Worm (Caenorhabditis elegans): ENCODE measurements around the gene fbxc-51.
"Not testable (repeated sequence)": the region's sequence is repeated elsewhere in the genome, so short reads cannot be mapped to it uniquely, and the experiment has no call there.

Gene fbxc-51

ce11 chrII:822730-823129 is 45.9 kb upstream of the fbxc-51 start, which contains the start of gene msrp-4:
Gene msrp-4 (minus strand): TSS chrII:822830.
- TF ChIP-seq hlh-17 (GFP tag; optimal IDR thresholded peaks at IDR 0.05; ENCODE audit: borderline replicate concordance); ztf-4 (tag; optimal IDR thresholded peaks at IDR 0.05); nhr-84 (tag; optimal IDR thresholded peaks at IDR 0.05): not testable (repeated sequence)

ce11 chrII:823529-823928 is 45.1 kb upstream of the fbxc-51 start, which contains the start of gene F46F5.10:
Gene F46F5.10 (plus strand): TSS chrII:823829.
- no peak for TF ChIP-seq mep-1 (tag; optimal IDR thresholded peaks at IDR 0.05)
- TF ChIP-seq egl-13 (tag; optimal IDR thresholded peaks at IDR 0.05), result no peak
- TF ChIP-seq C04F5.9 (tag; optimal IDR thresholded peaks at IDR 0.05), result no peak
- no peak for TF ChIP-seq pax-3 (tag; optimal IDR thresholded peaks at IDR 0.05)
- TF ChIP-seq nhr-84 (tag; optimal IDR thresholded peaks at IDR 0.05), result no peak
- no peak for TF ChIP-seq hlh-4 (tag; optimal IDR thresholded peaks at IDR 0.05)
- no peak for TF ChIP-seq mab-9 (GFP tag; IDR thresholded peaks at IDR 0.05)
- no peak for TF ChIP-seq nhr-28 (tag; optimal IDR thresholded peaks at IDR 0.05)
- TF ChIP-seq aly-2 (tag; optimal IDR thresholded peaks at IDR 0.05), result no peak
- no peak for TF ChIP-seq unc-30 (tag; optimal IDR thresholded peaks at IDR 0.05)
- TF ChIP-seq nhr-19 (GFP tag; conservative IDR thresholded peaks at IDR 0.05), result no peak
- no peak for TF ChIP-seq snu-23 (GFP tag; optimal IDR thresholded peaks at IDR 0.05)

- TF ChIP-seq lin-35 (GFP tag; optimal IDR thresholded peaks at IDR 0.05) (no peak), nhr-76 (tag; optimal IDR thresholded peaks at IDR 0.05) (no peak), lin-14 (GFP tag; optimal IDR thresholded peaks at IDR 0.05) (no peak), blmp-1 (tag; optimal IDR thresholded peaks at IDR 0.05) (no peak), ces-1 (GFP tag; optimal IDR thresholded peaks at IDR 0.05) (no peak), vab-15 (tag; optimal IDR thresholded peaks at IDR 0.05) (no peak)
Observed at ce11 chrII:825521-825920, 43.1 kb upstream of the fbxc-51 start, which contains the start of gene F28A10.1. Gene F28A10.1 (plus strand): TSS chrII:825821.

ce11 chrII:838414-838813 is 30.2 kb upstream of the fbxc-51 start, which contains the start of gene F28A10.8:
Gene F28A10.8 (minus strand): TSS chrII:838514.
- TF ChIP-seq elt-2 (tag; optimal IDR thresholded peaks at IDR 0.05) (no peak), blmp-1 (tag; optimal IDR thresholded peaks at IDR 0.05) (no peak), nhr-28 (tag; optimal IDR thresholded peaks at IDR 0.05) (no peak), sup-37 (GFP tag; optimal IDR thresholded peaks at IDR 0.05) (no peak), mdl-1 (tag; optimal IDR thresholded peaks at IDR 0.05) (no peak), C34B4.2 (tag; optimal IDR thresholded peaks at IDR 0.05) (no peak), lin-14 (GFP tag; optimal IDR thresholded peaks at IDR 0.05) (no peak), isw-1 (GFP tag; IDR thresholded peaks at IDR 0.05) (no peak), egl-27 (tag; optimal IDR thresholded peaks at IDR 0.05) (no peak), grh-1 (GFP tag; IDR thresholded peaks at IDR 0.05) (no peak), egl-13 (tag; optimal IDR thresholded peaks at IDR 0.05) (no peak), tlp-1 (tag; optimal IDR thresholded peaks at IDR 0.05) (no peak), vab-15 (tag; optimal IDR thresholded peaks at IDR 0.05) (no peak), unc-86 (tag; optimal IDR thresholded peaks at IDR 0.05) (no peak), lin-35 (GFP tag; optimal IDR thresholded peaks at IDR 0.05) (no peak), aha-1 (tag; optimal IDR thresholded peaks at IDR 0.05) (no peak)

- no peak for TF ChIP-seq nhr-20 (tag; optimal IDR thresholded peaks at IDR 0.05)
- no peak for TF ChIP-seq nhr-237 (tag; optimal IDR thresholded peaks at IDR 0.05)
- TF ChIP-seq dpl-1 (GFP tag; optimal IDR thresholded peaks at IDR 0.05), result no peak
- TF ChIP-seq ceh-88 (GFP tag; IDR thresholded peaks at IDR 0.05), result no peak
- TF ChIP-seq nhr-28 (tag; optimal IDR thresholded peaks at IDR 0.05), result no peak
- TF ChIP-seq swsn-7 (tag; optimal IDR thresholded peaks at IDR 0.05), result no peak
- no peak for TF ChIP-seq pax-3 (tag; optimal IDR thresholded peaks at IDR 0.05)
- no peak for TF ChIP-seq sox-4 (tag; optimal IDR thresholded peaks at IDR 0.05)
- TF ChIP-seq unc-30 (tag; optimal IDR thresholded peaks at IDR 0.05), result no peak
- no peak for TF ChIP-seq nhr-12 (tag; optimal IDR thresholded peaks at IDR 0.05)
- TF ChIP-seq grh-1 (GFP tag; IDR thresholded peaks at IDR 0.05), result no peak
- TF ChIP-seq hlh-17 (GFP tag; optimal IDR thresholded peaks at IDR 0.05; ENCODE audit: borderline replicate concordance), result no peak
- TF ChIP-seq egl-27 (tag; optimal IDR thresholded peaks at IDR 0.05), result no peak
- no peak for TF ChIP-seq lin-39 (tag; optimal IDR thresholded peaks at IDR 0.05)
- no peak for TF ChIP-seq nhr-84 (tag; optimal IDR thresholded peaks at IDR 0.05)
- no peak for TF ChIP-seq nhr-47 (tag; optimal IDR thresholded peaks at IDR 0.05)
Observed at ce11 chrII:840131-840530, 28.5 kb upstream of the fbxc-51 start, which contains the start of gene clc-33. Gene clc-33 (plus strand): TSS chrII:840431.

Measured in whole organism, L1 larva.